Fruit fly (Drosophila melanogaster) whole organism, embryonic: ENCODE measurements around the gene nxf2.
A peak's percentile ranks its signal among the peaks of the same experiment; 100 is the strongest.

Experiments
- Atf-2 ChIP-seq: fragments of 200-800 bp; sonication (Bioruptor generic); optimal IDR thresholded peaks from 2 replicates; lab custom pipeline; 2016; ENCODE audit warnings: missing biosample characterization, missing genetic modification characterization
- CG10959 ChIP-seq: fragments of 200-800 bp; sonication (Bioruptor generic); IDR thresholded peaks from 2 replicates; pipeline ENCODE4 v1.3.6; 2022; ENCODE audit warnings: missing biosample characterization, missing genetic modification characterization
- CG12942 ChIP-seq: fragments of 200-800 bp; sonication (Bioruptor generic); optimal IDR thresholded peaks from 3 replicates; lab custom pipeline; 2016; ENCODE audit warnings: missing biosample characterization, missing genetic modification characterization
- CG14014 ChIP-seq: fragments of 200-800 bp; sonication (Bioruptor generic); IDR thresholded peaks from 2 replicates; pipeline ENCODE4 v1.3.6; 2022; ENCODE audit warnings: missing biosample characterization, missing genetic modification characterization
- CG1602 ChIP-seq: fragments of 200-800 bp; sonication (Bioruptor generic); optimal IDR thresholded peaks from 3 replicates; lab custom pipeline; 2016; ENCODE audit warnings: missing biosample characterization, missing genetic modification characterization
- CG17328 ChIP-seq: fragments of 200-800 bp; sonication (Bioruptor generic); IDR thresholded peaks from 2 replicates; pipeline ENCODE4 v1.3.6; 2022; ENCODE audit warnings: missing biosample characterization, missing genetic modification characterization
- CG1792 ChIP-seq: fragments of 200-800 bp; sonication (Bioruptor generic); optimal IDR thresholded peaks from 2 replicates; lab custom pipeline; 2016; ENCODE audit warnings: missing biosample characterization, missing genetic modification characterization
- CG32772 ChIP-seq: fragments of 200-800 bp; sonication (Bioruptor generic); IDR thresholded peaks from 2 replicates; pipeline ENCODE4 v1.3.6; 2022; ENCODE audit warnings: missing biosample characterization, missing genetic modification characterization
- CG5953 ChIP-seq: fragments of 200-800 bp; sonication (Bioruptor generic); IDR thresholded peaks from 2 replicates; pipeline ENCODE4 v1.3.6; 2022; ENCODE audit warnings: missing biosample characterization, missing genetic modification characterization
- CG6813 ChIP-seq: fragments of 200-800 bp; sonication (Bioruptor generic); optimal IDR thresholded peaks from 2 replicates; lab custom pipeline; 2017; ENCODE audit warnings: missing biosample characterization, missing genetic modification characterization, mild to moderate bottlenecking, moderate library complexity, missing genetic modification reagents
- CG7271 ChIP-seq: fragments of 200-800 bp; sonication (Bioruptor generic); optimal IDR thresholded peaks from 2 replicates; lab custom pipeline; 2018; ENCODE audit warnings: missing biosample characterization, mild to moderate bottlenecking, missing genetic modification characterization, moderate library complexity
- CG7357 ChIP-seq: fragments of 200-800 bp; sonication (Bioruptor generic); IDR thresholded peaks from 3 replicates; pipeline ENCODE4 v1.3.6; 2022; ENCODE audit warnings: missing biosample characterization, missing genetic modification characterization
- CG7786 ChIP-seq: fragments of 200-800 bp; sonication (Bioruptor generic); optimal IDR thresholded peaks from 2 replicates; lab custom pipeline; 2016; ENCODE audit warnings: missing biosample characterization, missing genetic modification characterization
- CG7839 ChIP-seq: fragments of 200-800 bp; sonication (Bioruptor generic); optimal IDR thresholded peaks from 3 replicates; lab custom pipeline; 2018; ENCODE audit warnings: missing biosample characterization, mild to moderate bottlenecking, missing genetic modification characterization, moderate library complexity
- CG7928 ChIP-seq: fragments of 200-800 bp; sonication (Bioruptor generic); optimal IDR thresholded peaks from 2 replicates; lab custom pipeline; 2017; ENCODE audit warnings: missing biosample characterization, mild to moderate bottlenecking, missing genetic modification characterization
- CG7987 ChIP-seq: fragments of 200-800 bp; sonication (Bioruptor generic); optimal IDR thresholded peaks from 2 replicates; lab custom pipeline; 2018; ENCODE audit warnings: missing biosample characterization, mild to moderate bottlenecking, missing genetic modification characterization, moderate library complexity
- CG8089 ChIP-seq: fragments of 200-800 bp; sonication (Bioruptor generic); optimal IDR thresholded peaks from 3 replicates; lab custom pipeline; 2016; ENCODE audit warnings: missing biosample characterization, missing genetic modification characterization
- CG8359 ChIP-seq: fragments of 200-800 bp; sonication (Bioruptor generic); optimal IDR thresholded peaks from 2 replicates; lab custom pipeline; 2017; ENCODE audit warnings: missing biosample characterization, mild to moderate bottlenecking, missing genetic modification characterization, borderline replicate concordance
- CG9437 ChIP-seq: fragments of 200-800 bp; sonication (Bioruptor generic); optimal IDR thresholded peaks from 2 replicates; lab custom pipeline; 2018; ENCODE audit warnings: missing biosample characterization, mild to moderate bottlenecking, missing genetic modification characterization
- CG9609 ChIP-seq: fragments of 200-800 bp; sonication (Bioruptor generic); optimal IDR thresholded peaks from 3 replicates; lab custom pipeline; 2016; ENCODE audit warnings: missing biosample characterization, missing genetic modification characterization
- CG9817 ChIP-seq: fragments of 200-800 bp; sonication (Bioruptor generic); optimal IDR thresholded peaks from 2 replicates; lab custom pipeline; 2018; ENCODE audit warnings: missing biosample characterization, mild to moderate bottlenecking, missing genetic modification characterization, moderate library complexity
- CG9932 ChIP-seq: fragments of 200-800 bp; sonication (Bioruptor generic); IDR thresholded peaks from 2 replicates; pipeline ENCODE4 v1.3.6; 2022; ENCODE audit warnings: missing biosample characterization, missing genetic modification characterization
- D19A ChIP-seq: fragments of 200-800 bp; optimal IDR thresholded peaks from 3 replicates; lab custom pipeline; 2019; ENCODE audit warnings: missing biosample characterization, mild to moderate bottlenecking, missing genetic modification characterization, moderate library complexity
- Ets65A ChIP-seq: fragments of 200-800 bp; sonication (Bioruptor generic); peaks from one replicate; lab custom pipeline; 2016; ENCODE audit warnings: missing biosample characterization, missing genetic modification characterization
- Fer3 ChIP-seq: fragments of 200-800 bp; sonication (Bioruptor generic); optimal IDR thresholded peaks from 2 replicates; lab custom pipeline; 2018; ENCODE audit warnings: missing biosample characterization, mild to moderate bottlenecking, missing genetic modification characterization, moderate library complexity
- HLH54F ChIP-seq: fragments of 200-800 bp; sonication (Bioruptor generic); optimal IDR thresholded peaks from 3 replicates; lab custom pipeline; 2016; ENCODE audit warnings: missing biosample characterization, missing genetic modification characterization
- HLHmδ ChIP-seq: fragments of 200-800 bp; sonication (Bioruptor generic); optimal IDR thresholded peaks from 2 replicates; lab custom pipeline; 2018; ENCODE audit warnings: missing biosample characterization, mild to moderate bottlenecking, missing genetic modification characterization, moderate library complexity
- NK7.1 ChIP-seq: fragments of 200-800 bp; sonication (Bioruptor generic); optimal IDR thresholded peaks from 3 replicates; lab custom pipeline; 2016; ENCODE audit warnings: missing biosample characterization, missing genetic modification characterization
- Rfx ChIP-seq: fragments of 200-800 bp; sonication (Bioruptor generic); IDR thresholded peaks from 2 replicates; pipeline ENCODE4 v1.3.6; 2022; ENCODE audit warnings: missing biosample characterization, missing genetic modification characterization
- Sox100B ChIP-seq: fragments of 200-800 bp; sonication (Bioruptor generic); optimal IDR thresholded peaks from 3 replicates; lab custom pipeline; 2018; ENCODE audit warnings: missing biosample characterization, mild to moderate bottlenecking, missing genetic modification characterization
- Stat92E ChIP-seq, 3 experiments: fragments of >200 bp in 2 of 3; fragments of 200-800 bp in 1 of 3; sonication (Bioruptor generic) in 1 of 3; optimal IDR thresholded peaks; 2 replicates each; lab custom pipeline; 2017 to 2019; ENCODE audit warnings: missing biosample characterization in 3 of 3, missing genetic modification characterization in 3 of 3, mild to moderate bottlenecking in 1 of 3, moderate library complexity in 1 of 3
- Xbp1 ChIP-seq: fragments of 200-800 bp; sonication (Bioruptor generic); optimal IDR thresholded peaks from 3 replicates; lab custom pipeline; 2016; ENCODE audit warnings: missing biosample characterization, mild to moderate bottlenecking, missing genetic modification characterization
- bab2 ChIP-seq: fragments of 200-800 bp; sonication (Bioruptor generic); optimal IDR thresholded peaks from 2 replicates; lab custom pipeline; 2016; ENCODE audit warnings: missing biosample characterization, missing genetic modification characterization
- caup ChIP-seq: fragments of 200-800 bp; sonication (Bioruptor generic); optimal IDR thresholded peaks from 3 replicates; lab custom pipeline; 2017; ENCODE audit warnings: missing biosample characterization, mild to moderate bottlenecking, missing genetic modification characterization, moderate library complexity; ENCODE audit not compliant: severe bottlenecking
- croc ChIP-seq: fragments of 200-800 bp; sonication (Bioruptor generic); conservative IDR thresholded peaks from 3 replicates; pipeline ENCODE4 v1.3.6; 2022; ENCODE audit warnings: missing biosample characterization, missing genetic modification characterization
- crp ChIP-seq, 2 experiments: fragments of 200-800 bp; sonication (Bioruptor generic); optimal IDR thresholded peaks; 2 replicates in 1 of 2; 3 replicates in 1 of 2; lab custom pipeline; 2017; ENCODE audit warnings: missing biosample characterization in 2 of 2, missing genetic modification characterization in 2 of 2, mild to moderate bottlenecking in 1 of 2, moderate library complexity in 1 of 2
- danr ChIP-seq: fragments of 200-800 bp; sonication (Bioruptor generic); IDR thresholded peaks from 2 replicates; pipeline ENCODE4 v1.3.6; 2022; ENCODE audit warnings: missing biosample characterization, missing genetic modification characterization
- disco-r ChIP-seq: fragments of 200-800 bp; sonication (Bioruptor generic); optimal IDR thresholded peaks from 2 replicates; lab custom pipeline; 2016; ENCODE audit warnings: missing biosample characterization, missing genetic modification characterization
- dmrt11E ChIP-seq: fragments of 200-800 bp; sonication (Bioruptor generic); optimal IDR thresholded peaks from 3 replicates; lab custom pipeline; 2018; ENCODE audit warnings: missing biosample characterization, mild to moderate bottlenecking, missing genetic modification characterization, moderate library complexity
- fu2 ChIP-seq: fragments of 200-800 bp; sonication (Bioruptor generic); optimal IDR thresholded peaks from 2 replicates; lab custom pipeline; 2016; ENCODE audit warnings: missing biosample characterization, missing genetic modification characterization
- ken ChIP-seq: fragments of 200-800 bp; sonication (Bioruptor generic); IDR thresholded peaks from 3 replicates; pipeline ENCODE4 v1.3.6; 2022; ENCODE audit warnings: missing biosample characterization, missing genetic modification characterization
- lola ChIP-seq, 3 experiments: fragments of >200 bp in 2 of 3; fragments of 200-800 bp in 1 of 3; sonication (Bioruptor generic) in 1 of 3; optimal IDR thresholded peaks; 2 replicates each; lab custom pipeline; 2017 to 2019; ENCODE audit warnings: missing biosample characterization in 3 of 3, missing genetic modification characterization in 3 of 3, mild to moderate bottlenecking in 1 of 3, moderate library complexity in 1 of 3
- org-1 ChIP-seq: fragments of 200-800 bp; sonication (Bioruptor generic); optimal IDR thresholded peaks from 2 replicates; lab custom pipeline; 2017; ENCODE audit warnings: missing biosample characterization, missing genetic modification characterization
- ro ChIP-seq: fragments of 200-800 bp; sonication (Bioruptor generic); IDR thresholded peaks from 2 replicates; pipeline ENCODE4 v1.3.6; 2022; ENCODE audit warnings: missing biosample characterization, missing genetic modification characterization
- salm ChIP-seq: fragments of 200-800 bp; sonication (Bioruptor generic); optimal IDR thresholded peaks from 2 replicates; lab custom pipeline; 2018; ENCODE audit warnings: missing biosample characterization, mild to moderate bottlenecking, missing genetic modification characterization
- sd ChIP-seq: fragments of 200-800 bp; sonication (Bioruptor generic); optimal IDR thresholded peaks from 3 replicates; lab custom pipeline; 2018; ENCODE audit warnings: missing biosample characterization, mild to moderate bottlenecking, missing genetic modification characterization, moderate library complexity
- tin ChIP-seq: fragments of 200-800 bp; sonication (Bioruptor generic); optimal IDR thresholded peaks from 3 replicates; lab custom pipeline; 2016; ENCODE audit warnings: missing biosample characterization, missing genetic modification characterization
- tio ChIP-seq: fragments of 200-800 bp; sonication (Bioruptor generic); optimal IDR thresholded peaks from 2 replicates; lab custom pipeline; 2017; ENCODE audit warnings: missing biosample characterization, missing genetic modification characterization, inconsistent platforms
- zen ChIP-seq: fragments of 200-800 bp; sonication (Bioruptor generic); optimal IDR thresholded peaks from 3 replicates; lab custom pipeline; 2018; ENCODE audit warnings: missing biosample characterization, mild to moderate bottlenecking, missing genetic modification characterization, moderate library complexity
- zen2 ChIP-seq: fragments of 200-800 bp; sonication (Bioruptor generic); IDR thresholded peaks from 3 replicates; pipeline ENCODE4 v1.3.6; 2022; ENCODE audit warnings: missing biosample characterization, missing genetic modification characterization; ENCODE audit not compliant: partially characterized antibody

The nxf2 gene

DNA sequence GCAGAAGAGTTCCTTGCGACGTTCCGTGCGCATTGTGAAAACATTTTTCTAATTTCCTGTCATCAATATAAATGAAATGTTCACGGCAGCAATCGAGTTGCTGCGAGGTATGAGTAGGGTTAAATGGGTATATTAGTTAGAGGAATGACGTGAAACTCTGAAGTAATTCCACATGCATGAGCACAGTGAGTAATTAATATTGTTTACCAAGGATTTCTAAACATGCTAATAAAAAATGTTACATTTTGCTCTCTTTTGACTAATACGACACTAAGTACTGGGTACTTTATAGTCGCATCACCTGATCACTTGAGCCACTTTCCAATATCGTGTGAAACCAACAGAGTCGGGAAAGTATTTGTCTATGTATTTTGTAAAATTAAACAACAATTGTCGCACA is 35.9 kb downstream of the nxf2 start (continued):
- no peak for TF ChIP-seq danr (GFP tag; lab: Robert Waterston, UW)
- peak; percentile 20; the same call in 1 of the 3 replicates for TF ChIP-seq croc
- peak; percentile 59 for TF ChIP-seq dmrt11E (tag; lab: Kevin White, UChicago)
- peak; percentile 4 for TF ChIP-seq fu2
- TF ChIP-seq zen2 (GFP tag; lab: Robert Waterston, UW), result no peak
- peak; percentile 31 for TF ChIP-seq CG12942 (GFP tag; lab: Kevin White, UChicago)
- TF ChIP-seq CG1602, result peak; percentile 30
- peak; percentile 71; the same call in 1 of the 2 replicates for TF ChIP-seq CG17328 (GFP tag; lab: Robert Waterston, UW)
- TF ChIP-seq CG5953, result peak; percentile 13; the same call in 1 of the 2 replicates
- TF ChIP-seq CG7987 (GFP tag; lab: Kevin White, UChicago), result no peak
- TF ChIP-seq D19A (tag; lab: Kevin White, UChicago), result peak; percentile 48
- TF ChIP-seq Xbp1 (GFP tag; lab: Kevin White, UChicago), result peak; percentile 60
- peak; percentile 15 for TF ChIP-seq CG7786 (GFP tag; lab: Kevin White, UChicago)
- no peak for TF ChIP-seq disco-r (GFP tag; lab: Kevin White, UChicago)
- no peak for TF ChIP-seq NK7.1 (GFP tag; lab: Kevin White, UChicago)
- TF ChIP-seq Rfx (GFP tag; lab: Robert Waterston, UW), result peak; percentile 35; the same call in 1 of the 2 replicates
- no peak for TF ChIP-seq caup (GFP tag; lab: Kevin White, UChicago)
- peak; percentile 59 for TF ChIP-seq CG10959 (GFP tag; lab: Robert Waterston, UW)
- TF ChIP-seq zen (tag; lab: Kevin White, UChicago), result no peak
- peak; percentile 33; the same call in 1 of the 2 replicates for TF ChIP-seq CG14014 (GFP tag; lab: Robert Waterston, UW)
- TF ChIP-seq Stat92E (GFP tag; optimal IDR thresholded peaks at IDR 0.05; lab: Kevin White, UChicago), result no peak
- no peak for TF ChIP-seq bab2 (GFP tag; lab: Kevin White, UChicago)
- peak; percentile 49; the same call in 1 of the 2 replicates for TF ChIP-seq CG32772 (GFP tag; lab: Robert Waterston, UW)
- TF ChIP-seq CG7271 (tag; lab: Kevin White, UChicago), result no peak
- TF ChIP-seq tin (GFP tag; lab: Kevin White, UChicago), result peak; percentile 15
- peak; percentile 16 for TF ChIP-seq Atf-2 (GFP tag; lab: Kevin White, UChicago)
- no peak for TF ChIP-seq crp (GFP tag; optimal IDR thresholded peaks at IDR 0.05; lab: Kevin White, UChicago)
- no peak for TF ChIP-seq sd (tag; lab: Kevin White, UChicago)
- TF ChIP-seq CG9437 (GFP tag; lab: Kevin White, UChicago), result peak; percentile 7
- TF ChIP-seq Fer3, result peak; percentile 23
- TF ChIP-seq lola (GFP tag; optimal IDR thresholded peaks at IDR 0.05; lab: Kevin White, UChicago), result peak in 1 of 3 experiments; percentile 29
- TF ChIP-seq salm (tag; lab: Kevin White, UChicago), result no peak
- no peak for TF ChIP-seq Sox100B (GFP tag; lab: Kevin White, UChicago)
- TF ChIP-seq CG7357 (GFP tag; lab: Robert Waterston, UW), result no peak
- TF ChIP-seq HLHmδ, result no peak
- TF ChIP-seq CG1792, result no peak
- TF ChIP-seq ken (GFP tag; lab: Robert Waterston, UW), result peak; percentile 61; the same call in 2 of the 3 replicates
- peak; percentile 51 for TF ChIP-seq tio (GFP tag; lab: Kevin White, UChicago)
- TF ChIP-seq ro (GFP tag; lab: Robert Waterston, UW), result no peak
- TF ChIP-seq HLH54F (GFP tag; lab: Kevin White, UChicago), result no peak
- TF ChIP-seq CG9817 (tag; lab: Kevin White, UChicago), result no peak
- peak; percentile 42 for TF ChIP-seq CG9609 (GFP tag; lab: Kevin White, UChicago)
- TF ChIP-seq CG9932 (GFP tag; lab: Robert Waterston, UW), result no peak
- TF ChIP-seq CG7839 (tag; lab: Kevin White, UChicago), result peak; percentile 32
- TF ChIP-seq CG6813, result no peak
- TF ChIP-seq CG8089, result peak; percentile 3
- no peak for TF ChIP-seq CG7928 (GFP tag; lab: Kevin White, UChicago)
- no peak for TF ChIP-seq org-1
- no peak for TF ChIP-seq CG8359 (GFP tag; lab: Kevin White, UChicago)
- peak; percentile 11 for TF ChIP-seq Ets65A (GFP tag; lab: Kevin White, UChicago)
